Worm (Caenorhabditis elegans): Measurements from ENCODE around the gene lgc-19.
"Not testable (repeated sequence)": the region's sequence is repeated elsewhere in the genome, so short reads cannot be mapped to it uniquely, and the experiment has no call there.

DNA sequence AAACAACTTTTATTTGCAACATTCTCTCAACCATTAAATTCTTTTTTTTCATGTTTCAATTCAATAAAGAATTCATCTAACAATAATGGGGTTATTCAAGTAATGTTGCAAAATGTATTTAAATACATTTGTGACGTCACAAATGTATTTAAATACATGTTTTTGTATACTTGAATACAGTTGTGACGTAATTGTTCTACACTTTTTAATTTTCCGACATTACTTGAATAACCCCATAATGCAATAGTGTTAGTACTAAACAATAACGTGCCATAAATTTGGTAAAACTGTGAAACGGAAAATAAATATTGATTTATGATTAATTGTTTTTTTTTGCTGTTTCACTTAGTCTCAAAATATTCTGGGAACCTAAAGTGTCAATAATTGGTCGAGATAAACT, 17.1 kb upstream of the lgc-19 start:
- not testable (repeated sequence) for TF ChIP-seq jun-1 (tag; optimal IDR thresholded peaks at IDR 0.05); snpc-1.2 (GFP tag; IDR thresholded peaks at IDR 0.05); mdl-1 (tag; optimal IDR thresholded peaks at IDR 0.05); fkh-10 (GFP tag; optimal IDR thresholded peaks at IDR 0.05); lin-15B (tag; optimal IDR thresholded peaks at IDR 0.05)

All from whole organism, L4 larva.